Worm (Caenorhabditis elegans): Measurements from ENCODE around the gene Y54G11A.14.

Y54G11A.14 gene

DNA sequence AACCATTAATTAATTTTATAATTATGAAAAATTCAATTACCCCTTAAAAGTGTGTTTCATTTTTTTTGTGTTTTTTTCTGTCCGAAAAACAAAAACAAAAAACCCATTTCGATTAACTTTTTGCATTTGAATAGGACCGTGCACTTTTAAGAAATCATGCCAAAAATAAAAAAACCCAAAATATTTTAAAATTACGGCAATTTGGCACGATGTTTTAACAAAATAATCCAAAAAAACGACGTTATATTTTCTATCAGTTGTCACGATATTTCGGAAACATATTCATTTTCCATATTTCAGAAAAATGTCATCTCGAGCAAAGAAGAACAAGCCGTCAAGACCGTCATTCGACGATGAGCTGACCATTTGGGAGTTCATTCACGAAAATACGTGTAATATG is 43.8 kb downstream of the Y54G11A.14 start, which contains the start of gene tebp-1:
TSS of gene tebp-1 (plus strand) at position 301 of the 400 bp plus-strand sequence.
- no peak for TF ChIP-seq snpc-4 (tag; optimal IDR thresholded peaks at IDR 0.05)
- TF ChIP-seq ceh-83 (GFP tag; optimal IDR thresholded peaks at IDR 0.05) = no peak
- TF ChIP-seq hlh-1 (tag; optimal IDR thresholded peaks at IDR 0.05) = no peak
- no peak for TF ChIP-seq unc-39 (tag; optimal IDR thresholded peaks at IDR 0.05)
- no peak for TF ChIP-seq ces-1 (GFP tag; optimal IDR thresholded peaks at IDR 0.05)
- no peak for TF ChIP-seq lsy-2 (tag; optimal IDR thresholded peaks at IDR 0.05)
- TF ChIP-seq tbx-8 (GFP tag; optimal IDR thresholded peaks at IDR 0.05) = no peak
- no peak for TF ChIP-seq elt-1 (tag; optimal IDR thresholded peaks at IDR 0.05; ENCODE audit: borderline replicate concordance, insufficient read depth)
- no peak for TF ChIP-seq lin-32 (GFP tag; optimal IDR thresholded peaks at IDR 0.05)
- no peak for TF ChIP-seq lin-13 (tag; optimal IDR thresholded peaks at IDR 0.05)
- TF ChIP-seq ztf-11 (tag; optimal IDR thresholded peaks at IDR 0.05) = no peak
- no peak for TF ChIP-seq ham-2 (GFP tag; optimal IDR thresholded peaks at IDR 0.05)
- TF ChIP-seq blmp-1 (tag; optimal IDR thresholded peaks at IDR 0.05) = no peak
- TF ChIP-seq sem-2 (GFP tag; optimal IDR thresholded peaks at IDR 0.05) = no peak
- no peak for TF ChIP-seq M03D4.4 (tag; optimal IDR thresholded peaks at IDR 0.05)
- TF ChIP-seq zip-8 (tag; optimal IDR thresholded peaks at IDR 0.05) = no peak
- no peak for TF ChIP-seq flh-1 (GFP tag; optimal IDR thresholded peaks at IDR 0.05)
- no peak for TF ChIP-seq nhr-76 (tag; optimal IDR thresholded peaks at IDR 0.05)
- no peak for TF ChIP-seq unc-62 (GFP tag; optimal IDR thresholded peaks at IDR 0.05)

DNA sequence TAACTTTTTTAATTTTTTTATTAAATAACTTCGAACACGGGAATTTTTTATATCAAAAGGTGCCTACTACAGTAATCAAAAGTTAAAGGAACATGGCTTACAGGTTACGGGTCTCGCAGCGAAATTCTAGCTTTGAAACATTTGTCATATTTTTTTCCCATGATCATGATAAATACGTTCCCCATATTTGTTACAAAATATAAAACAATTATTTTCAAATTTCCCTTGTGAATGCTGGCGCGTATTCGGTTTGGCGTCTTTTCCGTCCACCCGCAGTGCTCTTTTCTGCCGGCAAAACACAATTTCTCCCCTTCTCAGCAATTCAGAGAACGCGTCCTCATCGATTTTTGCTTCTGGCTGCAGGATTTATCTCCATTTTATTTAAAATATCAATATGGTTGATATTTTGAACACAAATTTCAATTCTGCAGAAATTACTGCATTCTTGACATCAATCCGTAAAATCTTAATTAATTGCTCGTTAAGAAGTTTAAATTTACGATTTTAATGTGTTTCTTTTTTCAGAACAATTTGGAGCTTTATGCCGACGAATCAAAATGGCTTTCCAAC is 47.3 kb downstream of the Y54G11A.14 start, which contains the start of gene imb-2:
TSS of gene imb-2 (plus strand) at position 520 of the 570 bp plus-strand sequence.
- TF ChIP-seq tbx-8 (GFP tag; optimal IDR thresholded peaks at IDR 0.05) (no peak), elt-3 (tag; optimal IDR thresholded peaks at IDR 0.05) (no peak), ces-1 (GFP tag; optimal IDR thresholded peaks at IDR 0.05) (peak; percentile 88), nhr-2 (tag; optimal IDR thresholded peaks at IDR 0.05) (no peak), sptf-1 (tag; optimal IDR thresholded peaks at IDR 0.05) (peak; percentile 39), pha-4 (tag; optimal IDR thresholded peaks at IDR 0.05) (no peak), ztf-11 (tag; optimal IDR thresholded peaks at IDR 0.05) (no peak), elt-1 (tag; optimal IDR thresholded peaks at IDR 0.05; ENCODE audit: borderline replicate concordance, insufficient read depth) (no peak), mab-5 (tag; optimal IDR thresholded peaks at IDR 0.05) (no peak), nhr-76 (tag; optimal IDR thresholded peaks at IDR 0.05) (no peak), unc-62 (GFP tag; optimal IDR thresholded peaks at IDR 0.05) (no peak), sem-2 (GFP tag; optimal IDR thresholded peaks at IDR 0.05) (no peak), M03D4.4 (tag; optimal IDR thresholded peaks at IDR 0.05) (no peak), lin-13 (tag; optimal IDR thresholded peaks at IDR 0.05) (no peak), nhr-237 (tag; optimal IDR thresholded peaks at IDR 0.05) (no peak), ceh-39 (tag; optimal IDR thresholded peaks at IDR 0.05) (no peak), mls-2 (tag; optimal IDR thresholded peaks at IDR 0.05) (no peak), lin-32 (GFP tag; optimal IDR thresholded peaks at IDR 0.05) (no peak), zip-8 (tag; optimal IDR thresholded peaks at IDR 0.05) (no peak), nhr-12 (tag; optimal IDR thresholded peaks at IDR 0.05) (no peak), ham-2 (GFP tag; optimal IDR thresholded peaks at IDR 0.05) (no peak), unc-39 (tag; optimal IDR thresholded peaks at IDR 0.05) (no peak), bed-3 (GFP tag; optimal IDR thresholded peaks at IDR 0.05) (no peak), mep-1 (tag; optimal IDR thresholded peaks at IDR 0.05) (peak; percentile 50), ceh-43 (GFP tag; optimal IDR thresholded peaks at IDR 0.05) (no peak), hlh-1 (tag; optimal IDR thresholded peaks at IDR 0.05) (no peak), nhr-28 (tag; optimal IDR thresholded peaks at IDR 0.05) (no peak), ceh-83 (GFP tag; optimal IDR thresholded peaks at IDR 0.05) (peak; percentile 29), lsy-2 (tag; optimal IDR thresholded peaks at IDR 0.05) (peak; percentile 38), drap-1 (GFP tag; optimal IDR thresholded peaks at IDR 0.05) (no peak), snpc-4 (tag; optimal IDR thresholded peaks at IDR 0.05) (no peak), cnd-1 (tag; optimal IDR thresholded peaks at IDR 0.05) (no peak), unc-120 (tag; optimal IDR thresholded peaks at IDR 0.05; ENCODE audit: poor library complexity, severe bottlenecking) (peak; percentile 30), flh-1 (GFP tag; optimal IDR thresholded peaks at IDR 0.05) (no peak), blmp-1 (tag; optimal IDR thresholded peaks at IDR 0.05) (no peak)
